Fruit fly (Drosophila melanogaster) whole organism, embryonic: Measurements from ENCODE around the gene CG15629.

ENCODE experiments used
- CG10366 ChIP-seq: fragments of 200-800 bp; sonication (Bioruptor generic); IDR thresholded peaks from 2 replicates; pipeline ENCODE4 v1.3.6; 2022; ENCODE audit warnings: missing biosample characterization, missing genetic modification characterization
- CG10462 ChIP-seq: fragments of 200-800 bp; sonication (Bioruptor generic); optimal IDR thresholded peaks from 2 replicates; lab custom pipeline; 2016; ENCODE audit warnings: missing biosample characterization, missing genetic modification characterization
- CG13287 ChIP-seq: fragments of 200-800 bp; sonication (Bioruptor generic); IDR thresholded peaks from 2 replicates; pipeline ENCODE4 v1.3.6; 2022; ENCODE audit warnings: missing biosample characterization, missing genetic modification characterization; ENCODE audit not compliant: partially characterized antibody
- CG15269 ChIP-seq: fragments of 200-800 bp; sonication (Bioruptor generic); optimal IDR thresholded peaks from 2 replicates; lab custom pipeline; 2018; ENCODE audit warnings: missing biosample characterization, mild to moderate bottlenecking, missing genetic modification characterization, moderate library complexity
- CG15479 ChIP-seq: fragments of 200-800 bp; sonication (Bioruptor generic); optimal IDR thresholded peaks from 3 replicates; lab custom pipeline; 2019; ENCODE audit warnings: missing biosample characterization, mild to moderate bottlenecking, missing genetic modification characterization, moderate library complexity
- CG15696 ChIP-seq: fragments of 200-800 bp; sonication (Bioruptor generic); optimal IDR thresholded peaks from 2 replicates; lab custom pipeline; 2019; ENCODE audit warnings: missing biosample characterization, mild to moderate bottlenecking, missing genetic modification characterization, moderate library complexity
- CG1602 ChIP-seq: fragments of 200-800 bp; sonication (Bioruptor generic); optimal IDR thresholded peaks from 3 replicates; lab custom pipeline; 2016; ENCODE audit warnings: missing biosample characterization, missing genetic modification characterization
- CG1832 ChIP-seq: fragments of 200-800 bp; sonication (Bioruptor generic); optimal IDR thresholded peaks from 2 replicates; lab custom pipeline; 2017; ENCODE audit warnings: missing biosample characterization, mild to moderate bottlenecking, missing genetic modification characterization, inconsistent platforms
- CG18764 ChIP-seq: fragments of 200-800 bp; sonication (Bioruptor generic); optimal IDR thresholded peaks from 3 replicates; lab custom pipeline; 2016; ENCODE audit warnings: missing biosample characterization, missing genetic modification characterization
- CG2889 ChIP-seq: fragments of 200-800 bp; sonication (Bioruptor generic); IDR thresholded peaks from 3 replicates; pipeline ENCODE4 v1.3.6; 2022; ENCODE audit warnings: missing biosample characterization, missing genetic modification characterization
- CG32772 ChIP-seq: fragments of 200-800 bp; sonication (Bioruptor generic); IDR thresholded peaks from 2 replicates; pipeline ENCODE4 v1.3.6; 2022; ENCODE audit warnings: missing biosample characterization, missing genetic modification characterization
- CG4360 ChIP-seq: fragments of 200-800 bp; sonication (Bioruptor generic); IDR thresholded peaks from 2 replicates; pipeline ENCODE4 v1.3.6; 2022; ENCODE audit warnings: missing biosample characterization, missing genetic modification characterization
- CG4730 ChIP-seq: fragments of 200-800 bp; sonication (Bioruptor generic); IDR thresholded peaks from 2 replicates; pipeline ENCODE4 v1.3.6; 2022; ENCODE audit warnings: missing biosample characterization, missing genetic modification characterization
- CG4820 ChIP-seq: fragments of 200-800 bp; sonication (Bioruptor generic); optimal IDR thresholded peaks from 3 replicates; lab custom pipeline; 2016; ENCODE audit warnings: missing biosample characterization, missing genetic modification characterization
- CG8281 ChIP-seq: fragments of 200-800 bp; sonication (Bioruptor generic); optimal IDR thresholded peaks from 2 replicates; lab custom pipeline; 2018; ENCODE audit warnings: missing biosample characterization, mild to moderate bottlenecking, missing genetic modification characterization, moderate library complexity
- CG8290 ChIP-seq, 3 experiments: fragments of 200-800 bp; sonication (Bioruptor generic); optimal IDR thresholded peaks; 2 replicates each; lab custom pipeline; 2016 to 2019; ENCODE audit warnings: missing biosample characterization in 3 of 3, missing genetic modification characterization in 3 of 3, mild to moderate bottlenecking in 2 of 3, moderate library complexity in 1 of 3
- CG8359 ChIP-seq: fragments of 200-800 bp; sonication (Bioruptor generic); optimal IDR thresholded peaks from 2 replicates; lab custom pipeline; 2017; ENCODE audit warnings: missing biosample characterization, mild to moderate bottlenecking, missing genetic modification characterization, borderline replicate concordance
- CG9817 ChIP-seq: fragments of 200-800 bp; sonication (Bioruptor generic); optimal IDR thresholded peaks from 2 replicates; lab custom pipeline; 2018; ENCODE audit warnings: missing biosample characterization, mild to moderate bottlenecking, missing genetic modification characterization, moderate library complexity
- Dbx ChIP-seq: fragments of 200-800 bp; sonication (Bioruptor generic); IDR thresholded peaks from 3 replicates; pipeline ENCODE4 v1.3.6; 2022; ENCODE audit warnings: missing biosample characterization, missing genetic modification characterization
- Dp ChIP-seq: fragments of 200-800 bp; sonication (Bioruptor generic); optimal IDR thresholded peaks from 2 replicates; lab custom pipeline; 2018; ENCODE audit warnings: missing biosample characterization, mild to moderate bottlenecking, missing genetic modification characterization, moderate library complexity
- Gsc ChIP-seq: fragments of 200-800 bp; sonication (Bioruptor generic); IDR thresholded peaks from 2 replicates; pipeline ENCODE4 v1.3.6; 2022; ENCODE audit warnings: missing biosample characterization, missing genetic modification characterization
- HHEX ChIP-seq: fragments of 200-800 bp; sonication (Bioruptor generic); optimal IDR thresholded peaks from 3 replicates; lab custom pipeline; 2017; ENCODE audit warnings: missing biosample characterization, mild to moderate bottlenecking, missing genetic modification characterization, missing genetic modification reagents
- HLH3B ChIP-seq: fragments of 200-800 bp; sonication (Bioruptor generic); IDR thresholded peaks from 2 replicates; pipeline ENCODE4 v1.3.6; 2022; ENCODE audit warnings: missing biosample characterization, missing genetic modification characterization
- Hr3 ChIP-seq: fragments of 200-800 bp; sonication (Bioruptor generic); optimal IDR thresholded peaks from 3 replicates; lab custom pipeline; 2016; ENCODE audit warnings: missing biosample characterization, missing genetic modification characterization
- Mad ChIP-seq: fragments of 200-800 bp; sonication (Bioruptor generic); optimal IDR thresholded peaks from 2 replicates; lab custom pipeline; 2016; ENCODE audit warnings: missing biosample characterization, missing genetic modification characterization
- Med ChIP-seq: fragments of 200-800 bp; sonication (Bioruptor generic); peaks from one replicate; lab custom pipeline; 2016; ENCODE audit warnings: missing biosample characterization, missing genetic modification characterization, mild to moderate bottlenecking, inconsistent platforms, moderate library complexity
- Neu2 ChIP-seq: fragments of 200-800 bp; sonication (Bioruptor generic); optimal IDR thresholded peaks from 3 replicates; lab custom pipeline; 2016; ENCODE audit warnings: missing biosample characterization, missing genetic modification characterization, borderline replicate concordance
- Nf-YC ChIP-seq: fragments of 200-800 bp; optimal IDR thresholded peaks from 3 replicates; lab custom pipeline; 2019; ENCODE audit warnings: missing biosample characterization, mild to moderate bottlenecking, missing genetic modification characterization, moderate library complexity
- Oaz ChIP-seq: fragments of 200-800 bp; sonication (Bioruptor generic); IDR thresholded peaks from 2 replicates; pipeline ENCODE4 v1.3.6; 2022; ENCODE audit warnings: missing biosample characterization, missing genetic modification characterization
- Optix ChIP-seq: fragments of 200-800 bp; sonication (Bioruptor generic); IDR thresholded peaks from 3 replicates; pipeline ENCODE4 v1.3.6; 2022; ENCODE audit warnings: missing biosample characterization, missing genetic modification characterization
- Rfx ChIP-seq: fragments of 200-800 bp; sonication (Bioruptor generic); IDR thresholded peaks from 2 replicates; pipeline ENCODE4 v1.3.6; 2022; ENCODE audit warnings: missing biosample characterization, missing genetic modification characterization
- Sox100B ChIP-seq: fragments of 200-800 bp; sonication (Bioruptor generic); optimal IDR thresholded peaks from 3 replicates; lab custom pipeline; 2018; ENCODE audit warnings: missing biosample characterization, mild to moderate bottlenecking, missing genetic modification characterization
- Spps ChIP-seq: fragments of 200-800 bp; sonication (Bioruptor generic); optimal IDR thresholded peaks from 2 replicates; lab custom pipeline; 2018; ENCODE audit warnings: missing biosample characterization, mild to moderate bottlenecking, missing genetic modification characterization
- ap ChIP-seq: fragments of 200-800 bp; sonication (Bioruptor generic); IDR thresholded peaks from 2 replicates; pipeline ENCODE4 v1.3.6; 2022; ENCODE audit warnings: missing biosample characterization, missing genetic modification characterization
- ase ChIP-seq: fragments of 200-800 bp; sonication (Bioruptor generic); IDR thresholded peaks from 3 replicates; pipeline ENCODE4 v1.3.6; 2022; ENCODE audit warnings: missing biosample characterization, missing genetic modification characterization
- bigmax ChIP-seq: fragments of 200-800 bp; sonication (Bioruptor generic); optimal IDR thresholded peaks from 2 replicates; lab custom pipeline; 2018; ENCODE audit warnings: missing biosample characterization, mild to moderate bottlenecking, missing genetic modification characterization
- chinmo ChIP-seq: fragments of 200-800 bp; sonication (Bioruptor generic); IDR thresholded peaks from 4 replicates; pipeline ENCODE4 v1.3.6; 2022; ENCODE audit warnings: missing biosample characterization, missing genetic modification characterization; ENCODE audit not compliant: partially characterized antibody
- chm ChIP-seq: fragments of 200-800 bp; sonication (Bioruptor generic); IDR thresholded peaks from 2 replicates; pipeline ENCODE4 v1.3.6; 2022; ENCODE audit warnings: missing biosample characterization, missing genetic modification characterization
- dan ChIP-seq: fragments of 200-800 bp; sonication (Bioruptor generic); IDR thresholded peaks from 2 replicates; pipeline ENCODE4 v1.3.6; 2022; ENCODE audit warnings: missing biosample characterization, missing genetic modification characterization
- dpn ChIP-seq, 2 experiments: fragments of 200-800 bp; sonication (Bioruptor generic); optimal IDR thresholded peaks; 3 replicates each; lab custom pipeline; 2016; ENCODE audit warnings: missing biosample characterization in 2 of 2, missing genetic modification characterization in 2 of 2
- eve ChIP-seq, 2 experiments: fragments of >200 bp; optimal IDR thresholded peaks; 2 replicates each; lab custom pipeline; 2017; ENCODE audit warnings: missing biosample characterization in 2 of 2, missing genetic modification characterization in 2 of 2
- ken ChIP-seq: fragments of 200-800 bp; sonication (Bioruptor generic); IDR thresholded peaks from 3 replicates; pipeline ENCODE4 v1.3.6; 2022; ENCODE audit warnings: missing biosample characterization, missing genetic modification characterization
- lilli ChIP-seq: fragments of 200-800 bp; sonication (Bioruptor generic); optimal IDR thresholded peaks from 3 replicates; lab custom pipeline; 2016; ENCODE audit warnings: missing biosample characterization, missing genetic modification characterization
- lov ChIP-seq, 2 experiments: fragments of 200-800 bp in 1 of 2; fragments of >200 bp in 1 of 2; sonication (Bioruptor generic) in 1 of 2; IDR thresholded peaks in 1 of 2; optimal IDR thresholded peaks in 1 of 2; 2 replicates in 1 of 2; 3 replicates in 1 of 2; pipeline versions ENCODE4 v1.3.6 to Lab custom; 2017 to 2022; ENCODE audit warnings: missing biosample characterization in 1 of 2, missing genetic modification characterization in 1 of 2
- maf-S ChIP-seq: fragments of 200-800 bp; sonication (Bioruptor generic); optimal IDR thresholded peaks from 2 replicates; lab custom pipeline; 2016; ENCODE audit warnings: missing biosample characterization, missing genetic modification characterization
- nerfin-2 ChIP-seq: fragments of 200-800 bp; sonication (Bioruptor generic); IDR thresholded peaks from 2 replicates; pipeline ENCODE4 v1.3.6; 2022; ENCODE audit warnings: missing biosample characterization, missing genetic modification characterization; ENCODE audit not compliant: partially characterized antibody
- pan ChIP-seq, 4 experiments: fragments of >200 bp in 3 of 4; fragments of 200-800 bp in 1 of 4; sonication (Bioruptor generic) in 1 of 4; optimal IDR thresholded peaks in 3 of 4; IDR thresholded peaks in 1 of 4; 2 replicates each; pipeline versions ENCODE4 v1.3.6 to Lab custom; 2017 to 2022; ENCODE audit warnings: missing biosample characterization in 2 of 4, missing genetic modification characterization in 2 of 4, mixed read lengths in 1 of 4
- schlank ChIP-seq: fragments of 200-800 bp; sonication (Bioruptor generic); optimal IDR thresholded peaks from 2 replicates; lab custom pipeline; 2018; ENCODE audit warnings: missing biosample characterization, mild to moderate bottlenecking, missing genetic modification characterization
- toy ChIP-seq: fragments of 200-800 bp; sonication (Bioruptor generic); IDR thresholded peaks from 2 replicates; pipeline ENCODE4 v1.3.6; 2022; ENCODE audit warnings: missing biosample characterization, missing genetic modification characterization
- yki ChIP-seq: fragments of >200 bp; optimal IDR thresholded peaks from 3 replicates; lab custom pipeline; 2018

The CG15629 gene

dm6 chr2L:4861503-4861902 lies 48.7 kb downstream of the CG15629 start (continued):
- TF ChIP-seq CG32772 (GFP tag; lab: Robert Waterston, UW) = 0 out of 2 replicates have a peak, but pooled peaks have one; percentile 25
- TF ChIP-seq Neu2 (GFP tag; lab: Kevin White, UChicago) = no peak
- 0 out of 3 replicates have a peak, but pooled peaks have one; percentile 27 for TF ChIP-seq Dbx (GFP tag; lab: Robert Waterston, UW)
- TF ChIP-seq dpn (GFP tag; optimal IDR thresholded peaks at IDR 0.05; lab: Kevin White, UChicago) = no peak
- TF ChIP-seq chinmo = no peak
- TF ChIP-seq maf-S = no peak
- no peak for TF ChIP-seq yki (lab: Kevin White, UChicago)
- no peak for TF ChIP-seq dan (GFP tag; lab: Robert Waterston, UW)
- TF ChIP-seq CG8359 (GFP tag; lab: Kevin White, UChicago) = no peak
- TF ChIP-seq schlank (tag; lab: Kevin White, UChicago) = no peak
- peak; percentile 42; the same call in 1 of the 2 replicates for TF ChIP-seq toy (GFP tag; lab: Robert Waterston, UW)
- TF ChIP-seq CG4730 (GFP tag; lab: Robert Waterston, UW) = 0 out of 2 replicates have a peak, but pooled peaks have one; percentile 23
- TF ChIP-seq CG1602 (GFP tag; lab: Kevin White, UChicago) = no peak
- no peak for TF ChIP-seq eve (GFP tag; optimal IDR thresholded peaks at IDR 0.05; lab: Kevin White, UChicago)
- no peak for TF ChIP-seq CG2889 (GFP tag; lab: Robert Waterston, UW)
- peak; percentile 7 for TF ChIP-seq HHEX (GFP tag; lab: Kevin White, UChicago)
- TF ChIP-seq CG15696 (tag; lab: Kevin White, UChicago) = no peak
- TF ChIP-seq Sox100B (GFP tag; lab: Kevin White, UChicago) = no peak
- TF ChIP-seq HLH3B = 0 out of 2 replicates have a peak, but pooled peaks have one; percentile 44
- no peak for TF ChIP-seq CG4360 (GFP tag; lab: Robert Waterston, UW)
- no peak for TF ChIP-seq CG1832
- no peak for TF ChIP-seq Hr3 (GFP tag; lab: Kevin White, UChicago)
- TF ChIP-seq pan (optimal IDR thresholded peaks at IDR 0.05; lab: Kevin White, UChicago) = no peak
- TF ChIP-seq pan (GFP tag; optimal IDR thresholded peaks at IDR 0.05 in 1 of 2, IDR thresholded peaks at IDR 0.05 in 1 of 2) = peak in 1 of 2 experiments; percentile 63
- TF ChIP-seq Spps (tag; lab: Kevin White, UChicago) = no peak
- no peak for TF ChIP-seq lov (optimal IDR thresholded peaks at IDR 0.05; lab: Kevin White, UChicago)
- TF ChIP-seq lov (GFP tag; IDR thresholded peaks at IDR 0.05; lab: Robert Waterston, UW) = no peak
- no peak for TF ChIP-seq CG13287 (GFP tag; lab: Robert Waterston, UW)
- TF ChIP-seq Med (GFP tag; lab: Kevin White, UChicago) = no peak
- TF ChIP-seq CG8290 (GFP tag; optimal IDR thresholded peaks at IDR 0.05; lab: Kevin White, UChicago) = no peak
- no peak for TF ChIP-seq CG8290 (tag; optimal IDR thresholded peaks at IDR 0.05; lab: Kevin White, UChicago)
- no peak for TF ChIP-seq ken (GFP tag; lab: Robert Waterston, UW)
- TF ChIP-seq ap (GFP tag; lab: Robert Waterston, UW) = no peak
- TF ChIP-seq CG10462 (GFP tag; lab: Kevin White, UChicago) = no peak
- TF ChIP-seq CG15479 (GFP tag; lab: Kevin White, UChicago) = no peak
- no peak for TF ChIP-seq CG15269 (tag; lab: Kevin White, UChicago)
- TF ChIP-seq Oaz = no peak
- no peak for TF ChIP-seq bigmax (GFP tag; lab: Kevin White, UChicago)
- no peak for TF ChIP-seq nerfin-2
- TF ChIP-seq lilli (GFP tag; lab: Kevin White, UChicago) = peak; percentile 48
- TF ChIP-seq Optix (GFP tag; lab: Robert Waterston, UW) = peak; percentile 31; the same call in 1 of the 3 replicates
- TF ChIP-seq CG4820 (GFP tag; lab: Kevin White, UChicago) = no peak
- TF ChIP-seq CG10366 (GFP tag; lab: Robert Waterston, UW) = peak; percentile 16; the same call in 1 of the 2 replicates
- 0 out of 3 replicates have a peak, but pooled peaks have one; percentile 39 for TF ChIP-seq ase (GFP tag; lab: Robert Waterston, UW)
- no peak for TF ChIP-seq chm (GFP tag; lab: Robert Waterston, UW)
- TF ChIP-seq CG9817 (tag; lab: Kevin White, UChicago) = no peak
- peak; percentile 54 for TF ChIP-seq Rfx (GFP tag; lab: Robert Waterston, UW)
- TF ChIP-seq CG18764 (GFP tag; lab: Kevin White, UChicago) = no peak
- no peak for TF ChIP-seq Dp (GFP tag; lab: Kevin White, UChicago)
- TF ChIP-seq Gsc = no peak
- no peak for TF ChIP-seq CG8281 (tag; lab: Kevin White, UChicago)
- TF ChIP-seq Nf-YC (tag; lab: Kevin White, UChicago) = no peak
- TF ChIP-seq Mad = no peak
